Worm (Caenorhabditis elegans) whole organism, L1 larva: ENCODE measurements around the gene R12B2.13.
A peak's percentile ranks its signal among the peaks of the same experiment; 100 is the strongest.

Experiments used
- C04F5.9 ChIP-seq: sonication (generic microtip); optimal IDR thresholded peaks from 2 replicates; lab custom pipeline; 2016; ENCODE audit warnings: missing genetic modification characterization, missing compliant biosample characterization
- C16A3.4 ChIP-seq: fragments of 150-350 bp; optimal IDR thresholded peaks from 2 replicates; lab custom pipeline; 2014; ENCODE audit warnings: missing biosample characterization, missing genetic modification characterization
- C34B4.2 ChIP-seq: sonication (generic microtip); optimal IDR thresholded peaks from 2 replicates; lab custom pipeline; 2017; ENCODE audit warnings: mild to moderate bottlenecking, missing genetic modification characterization, missing compliant biosample characterization
- aly-2 ChIP-seq: fragments of 150-350 bp; optimal IDR thresholded peaks from 2 replicates; lab custom pipeline; 2014; ENCODE audit warnings: missing biosample characterization, missing genetic modification characterization
- blmp-1 ChIP-seq: fragments of 150-350 bp; optimal IDR thresholded peaks from 2 replicates; lab custom pipeline; 2014; ENCODE audit warnings: missing biosample characterization, missing genetic modification characterization
- ceh-8 ChIP-seq: fragments of 200-800 bp; sonication (Bioruptor generic); optimal IDR thresholded peaks from 2 replicates; lab custom pipeline; 2018; ENCODE audit warnings: mild to moderate bottlenecking, missing genetic modification characterization, moderate library complexity, missing compliant biosample characterization
- ceh-82 ChIP-seq, 3 experiments: fragments of 150-350 bp in 1 of 3; sonication (generic microtip) in 2 of 3; optimal IDR thresholded peaks; 2 replicates each; lab custom pipeline; 2014 to 2017; ENCODE audit warnings: missing biosample characterization in 3 of 3, missing genetic modification characterization in 3 of 3
- ceh-88 ChIP-seq: fragments of 200-800 bp; sonication (Bioruptor generic); IDR thresholded peaks from 2 replicates; pipeline ENCODE4 v1.3.6; 2022; ENCODE audit warnings: missing genetic modification characterization, missing compliant biosample characterization
- ceh-90 ChIP-seq: sonication (generic microtip); optimal IDR thresholded peaks from 2 replicates; lab custom pipeline; 2016; ENCODE audit warnings: missing genetic modification characterization, missing compliant biosample characterization
- dsc-1 ChIP-seq: sonication (generic microtip); optimal IDR thresholded peaks from 2 replicates; lab custom pipeline; 2016; ENCODE audit warnings: mild to moderate bottlenecking, missing genetic modification characterization, missing compliant biosample characterization
- efl-1 ChIP-seq, 4 experiments: fragments of 150-350 bp; optimal IDR thresholded peaks in 3 of 4; peaks in 1 of 4; 1 replicate in 1 of 4; 2 replicates in 3 of 4; lab custom pipeline; 2014; ENCODE audit warnings: missing biosample characterization in 2 of 4, missing genetic modification characterization in 2 of 4, missing genetic modification reagents in 2 of 4
- efl-3 ChIP-seq: fragments of 200-800 bp; sonication (Bioruptor generic); optimal IDR thresholded peaks from 2 replicates; lab custom pipeline; 2018; ENCODE audit warnings: mild to moderate bottlenecking, missing genetic modification characterization, missing compliant biosample characterization
- egl-13 ChIP-seq: sonication (generic microtip); optimal IDR thresholded peaks from 2 replicates; lab custom pipeline; 2016; ENCODE audit warnings: missing genotype, missing genetic modification reagents, missing genetic modification characterization, missing compliant biosample characterization
- elt-2 ChIP-seq: sonication (generic microtip); optimal IDR thresholded peaks from 2 replicates; lab custom pipeline; 2016; ENCODE audit warnings: missing genetic modification characterization, mild to moderate bottlenecking, inconsistent platforms, missing compliant biosample characterization, missing genetic modification reagents
- elt-3 ChIP-seq, 6 experiments: fragments of 150-350 bp in 1 of 6; sonication (generic microtip); optimal IDR thresholded peaks; 2 replicates each; lab custom pipeline; 2017 to 2018; ENCODE audit warnings: missing biosample characterization in 6 of 6, missing genetic modification characterization in 6 of 6, inconsistent platforms in 1 of 6
- ets-5 ChIP-seq: fragments of 200-800 bp; sonication (Bioruptor generic); IDR thresholded peaks from 2 replicates; pipeline ENCODE4 v1.3.6; 2022; ENCODE audit warnings: missing genetic modification characterization, missing compliant biosample characterization
- fkh-10 ChIP-seq: sonication (generic microtip); optimal IDR thresholded peaks from 2 replicates; lab custom pipeline; 2017; ENCODE audit warnings: missing biosample characterization, missing genetic modification reagents, missing genetic modification characterization
- fkh-4 ChIP-seq: sonication (generic microtip); optimal IDR thresholded peaks from 2 replicates; lab custom pipeline; 2016; ENCODE audit warnings: missing compliant biosample characterization, missing genetic modification characterization, borderline replicate concordance
- fkh-8 ChIP-seq: sonication (generic microtip); optimal IDR thresholded peaks from 2 replicates; lab custom pipeline; 2016; ENCODE audit warnings: mild to moderate bottlenecking, missing genetic modification characterization, missing compliant biosample characterization
- fos-1 ChIP-seq: fragments of 150-350 bp; optimal IDR thresholded peaks from 2 replicates; lab custom pipeline; 2014; ENCODE audit warnings: missing biosample characterization, missing genetic modification characterization
- hpl-2 ChIP-seq: fragments of 150-350 bp; optimal IDR thresholded peaks from 2 replicates; lab custom pipeline; 2014; ENCODE audit warnings: missing biosample characterization, missing genetic modification reagents, missing genetic modification characterization
- irx-1 ChIP-seq: sonication (generic microtip); optimal IDR thresholded peaks from 2 replicates; lab custom pipeline; 2016; ENCODE audit warnings: missing genetic modification characterization, missing compliant biosample characterization
- isw-1 ChIP-seq: fragments of 200-800 bp; sonication (Bioruptor generic); IDR thresholded peaks from 2 replicates; pipeline ENCODE4 v1.3.6; 2022; ENCODE audit warnings: missing genetic modification characterization, missing compliant biosample characterization
- jun-1 ChIP-seq: fragments of 150-350 bp; optimal IDR thresholded peaks from 2 replicates; lab custom pipeline; 2014; ENCODE audit warnings: missing biosample characterization, missing genetic modification reagents, missing genetic modification characterization
- lin-13 ChIP-seq: fragments of 150-350 bp; optimal IDR thresholded peaks from 2 replicates; lab custom pipeline; 2014; ENCODE audit warnings: missing biosample characterization, missing genetic modification reagents, missing genetic modification characterization
- lin-15B ChIP-seq: fragments of 150-350 bp; sonication (generic microtip); optimal IDR thresholded peaks from 3 replicates; lab custom pipeline; 2014; ENCODE audit warnings: missing biosample characterization, missing genetic modification characterization
- lin-35 ChIP-seq, 2 experiments: fragments of 150-350 bp; optimal IDR thresholded peaks; 2 replicates each; lab custom pipeline; 2014; ENCODE audit warnings: missing biosample characterization in 2 of 2, missing genetic modification characterization in 2 of 2, missing genetic modification reagents in 2 of 2
- mab-9 ChIP-seq: fragments of 200-800 bp; sonication (Bioruptor generic); IDR thresholded peaks from 2 replicates; pipeline ENCODE4 v1.3.6; 2022; ENCODE audit warnings: missing genetic modification reagents, missing genetic modification characterization, missing compliant biosample characterization
- mdl-1 ChIP-seq, 2 experiments: fragments of 150-350 bp; optimal IDR thresholded peaks; 2 replicates each; lab custom pipeline; 2014 to 2017; ENCODE audit warnings: missing biosample characterization in 2 of 2, missing genetic modification characterization in 2 of 2, inconsistent platforms in 1 of 2
- mef-2 ChIP-seq: fragments of 150-350 bp; optimal IDR thresholded peaks from 2 replicates; lab custom pipeline; 2014; ENCODE audit warnings: missing biosample characterization, missing genetic modification characterization
- mep-1 ChIP-seq: fragments of 150-350 bp; optimal IDR thresholded peaks from 2 replicates; lab custom pipeline; 2014; ENCODE audit warnings: missing biosample characterization, missing genetic modification characterization
- nhr-11 ChIP-seq: fragments of 150-350 bp; optimal IDR thresholded peaks from 2 replicates; lab custom pipeline; 2014; ENCODE audit warnings: missing biosample characterization, missing genetic modification characterization
- nhr-12 ChIP-seq: sonication (generic microtip); optimal IDR thresholded peaks from 2 replicates; lab custom pipeline; 2017; ENCODE audit warnings: missing biosample characterization, missing genetic modification characterization
- nhr-19 ChIP-seq: fragments of 200-800 bp; sonication (Bioruptor generic); conservative IDR thresholded peaks from 2 replicates; pipeline ENCODE4 v1.3.6; 2022; ENCODE audit warnings: missing genetic modification characterization, missing compliant biosample characterization
- nhr-20 ChIP-seq: sonication (generic microtip); optimal IDR thresholded peaks from 2 replicates; lab custom pipeline; 2016; ENCODE audit warnings: mild to moderate bottlenecking, missing genetic modification characterization, missing compliant biosample characterization
- nhr-28 ChIP-seq: fragments of 150-350 bp; optimal IDR thresholded peaks from 2 replicates; lab custom pipeline; 2014; ENCODE audit warnings: missing biosample characterization, missing genetic modification characterization
- nhr-71 ChIP-seq: sonication (generic microtip); optimal IDR thresholded peaks from 2 replicates; lab custom pipeline; 2016; ENCODE audit warnings: mild to moderate bottlenecking, missing genetic modification characterization, moderate library complexity, missing compliant biosample characterization
- nhr-76 ChIP-seq: sonication (generic microtip); optimal IDR thresholded peaks from 2 replicates; lab custom pipeline; 2017; ENCODE audit warnings: missing biosample characterization, missing genetic modification characterization
- nhr-84 ChIP-seq: sonication (generic microtip); optimal IDR thresholded peaks from 2 replicates; lab custom pipeline; 2017; ENCODE audit warnings: missing biosample characterization, missing genetic modification characterization
- nhr-90 ChIP-seq: sonication (generic microtip); optimal IDR thresholded peaks from 2 replicates; lab custom pipeline; 2016; ENCODE audit warnings: mild to moderate bottlenecking, missing genetic modification characterization, missing compliant biosample characterization; ENCODE audit not compliant: poor library complexity
- pax-3 ChIP-seq: fragments of 200-800 bp; sonication (Bioruptor generic); optimal IDR thresholded peaks from 2 replicates; lab custom pipeline; 2018; ENCODE audit warnings: mild to moderate bottlenecking, missing genetic modification characterization, moderate library complexity, missing compliant biosample characterization
- skn-1 ChIP-seq: fragments of 150-350 bp; optimal IDR thresholded peaks from 2 replicates; lab custom pipeline; 2014; ENCODE audit warnings: missing biosample characterization, missing genetic modification characterization
- snpc-4 ChIP-seq: fragments of 150-350 bp; optimal IDR thresholded peaks from 2 replicates; lab custom pipeline; 2014; ENCODE audit warnings: missing biosample characterization, missing genetic modification characterization
- sup-37 ChIP-seq: fragments of 200-800 bp; sonication (Bioruptor generic); optimal IDR thresholded peaks from 2 replicates; lab custom pipeline; 2018; ENCODE audit warnings: mild to moderate bottlenecking, missing genetic modification characterization, missing compliant biosample characterization
- swsn-7 ChIP-seq: sonication (generic microtip); optimal IDR thresholded peaks from 2 replicates; lab custom pipeline; 2016; ENCODE audit warnings: missing genetic modification characterization, missing compliant biosample characterization
- tbx-2 ChIP-seq: sonication (generic microtip); optimal IDR thresholded peaks from 2 replicates; lab custom pipeline; 2016; ENCODE audit warnings: missing genetic modification characterization, missing compliant biosample characterization
- unc-130 ChIP-seq: fragments of 150-350 bp; optimal IDR thresholded peaks from 2 replicates; lab custom pipeline; 2017; ENCODE audit warnings: missing biosample characterization, missing genetic modification characterization, inconsistent platforms
- unc-30 ChIP-seq: sonication (generic microtip); optimal IDR thresholded peaks from 2 replicates; lab custom pipeline; 2017; ENCODE audit warnings: missing biosample characterization, missing genetic modification characterization
- unc-86 ChIP-seq: sonication (generic microtip); optimal IDR thresholded peaks from 2 replicates; lab custom pipeline; 2016; ENCODE audit warnings: missing genetic modification characterization, missing compliant biosample characterization
- unc-98 ChIP-seq: fragments of 200-800 bp; sonication (Bioruptor generic); IDR thresholded peaks from 2 replicates; pipeline ENCODE4 v1.3.6; 2022; ENCODE audit warnings: missing genetic modification characterization, missing compliant biosample characterization
- xbp-1 ChIP-seq: sonication (generic microtip); optimal IDR thresholded peaks from 2 replicates; lab custom pipeline; 2016; ENCODE audit warnings: missing genetic modification characterization, missing compliant biosample characterization
- zag-1 ChIP-seq: fragments of 150-350 bp; optimal IDR thresholded peaks from 2 replicates; lab custom pipeline; 2014; ENCODE audit warnings: missing biosample characterization, missing genetic modification characterization
- zip-4 ChIP-seq: fragments of 200-800 bp; sonication (Bioruptor generic); optimal IDR thresholded peaks from 2 replicates; lab custom pipeline; 2018; ENCODE audit warnings: mild to moderate bottlenecking, missing genetic modification characterization, moderate library complexity, missing compliant biosample characterization
- ztf-4 ChIP-seq: fragments of 150-350 bp; optimal IDR thresholded peaks from 2 replicates; lab custom pipeline; 2014; ENCODE audit warnings: missing biosample characterization, missing genetic modification characterization

R12B2.13 gene

ce11 chrIII:5853240-5853639 is 20.0 kb upstream of the R12B2.13 start, which contains the start of gene ddx-23 (continued):
- TF ChIP-seq nhr-76 (tag; lab: Kevin White, UChicago) = no peak
- TF ChIP-seq ceh-90 = no peak
- no peak for TF ChIP-seq fkh-4
- TF ChIP-seq jun-1 (tag; lab: Kevin White, UChicago) = no peak
- TF ChIP-seq fos-1 (tag; lab: Kevin White, UChicago) = no peak
- TF ChIP-seq hpl-2 (GFP tag; lab: Kevin White, UChicago) = no peak
- TF ChIP-seq nhr-84 (tag; lab: Kevin White, UChicago) = no peak
- TF ChIP-seq ztf-4 = peak; percentile 45
- TF ChIP-seq sup-37 (GFP tag; lab: Kevin White, UChicago) = no peak
- no peak for TF ChIP-seq ceh-82 (tag; optimal IDR thresholded peaks at IDR 0.05; lab: Kevin White, UChicago)
- no peak for TF ChIP-seq unc-130 (tag; lab: Kevin White, UChicago)
- TF ChIP-seq snpc-4 (tag; lab: Kevin White, UChicago) = no peak
- TF ChIP-seq swsn-7 = peak; percentile 12
- TF ChIP-seq unc-86 (tag; lab: Kevin White, UChicago) = no peak
- TF ChIP-seq skn-1 (tag; lab: Kevin White, UChicago) = no peak
- no peak for TF ChIP-seq blmp-1 (tag; lab: Kevin White, UChicago)
- TF ChIP-seq unc-98 (GFP tag; lab: Robert Waterston, UW) = no peak
- no peak for TF ChIP-seq fkh-10 (GFP tag; lab: Kevin White, UChicago)
- no peak for TF ChIP-seq lin-15B (tag; lab: Kevin White, UChicago)
- TF ChIP-seq zip-4 (GFP tag; lab: Kevin White, UChicago) = no peak
- TF ChIP-seq ceh-88 (GFP tag; lab: Robert Waterston, UW) = no peak
- no peak for TF ChIP-seq mef-2 (tag; lab: Kevin White, UChicago)
- no peak for TF ChIP-seq pax-3
- TF ChIP-seq C16A3.4 (tag; lab: Kevin White, UChicago) = no peak
- TF ChIP-seq lin-35 (GFP tag; optimal IDR thresholded peaks at IDR 0.05; lab: Kevin White, UChicago) = peak; percentile 61 to 84
- no peak for TF ChIP-seq isw-1
- peak; percentile 10 for TF ChIP-seq lin-13 (GFP tag; lab: Kevin White, UChicago)
- no peak for TF ChIP-seq egl-13 (tag; lab: Kevin White, UChicago)
- TF ChIP-seq mdl-1 (tag; optimal IDR thresholded peaks at IDR 0.05; lab: Kevin White, UChicago) = no peak
- no peak for TF ChIP-seq nhr-28 (tag; lab: Kevin White, UChicago)
- TF ChIP-seq efl-3 (GFP tag; lab: Kevin White, UChicago) = no peak
- TF ChIP-seq ets-5 (GFP tag; lab: Robert Waterston, UW) = no peak
- 0 out of 2 replicates have a peak, but pooled peaks have one; percentile 6 for TF ChIP-seq mab-9 (GFP tag; lab: Robert Waterston, UW)
- TF ChIP-seq nhr-71 (tag; lab: Kevin White, UChicago) = peak; percentile 54
- TF ChIP-seq nhr-12 = no peak
- TF ChIP-seq C34B4.2 (tag; lab: Kevin White, UChicago) = no peak
- TF ChIP-seq mep-1 (tag; lab: Kevin White, UChicago) = peak; percentile 29
- no peak for TF ChIP-seq irx-1 (tag; lab: Kevin White, UChicago)
- TF ChIP-seq nhr-20 (tag; lab: Kevin White, UChicago) = peak; percentile 38
- no peak for TF ChIP-seq C04F5.9
- peak; percentile 16 for TF ChIP-seq xbp-1
- no peak for TF ChIP-seq tbx-2
- peak; percentile 19 for TF ChIP-seq elt-2
- 0 out of 2 replicates have a peak, but pooled peaks have one; percentile 2 for TF ChIP-seq nhr-19 (GFP tag; lab: Robert Waterston, UW)
- no peak for TF ChIP-seq nhr-90 (tag; lab: Kevin White, UChicago)
- TF ChIP-seq ceh-8 (GFP tag; lab: Kevin White, UChicago) = no peak
- TF ChIP-seq dsc-1 (tag; lab: Kevin White, UChicago) = peak; percentile 11
- no peak for TF ChIP-seq unc-30
- peak; percentile 70 for TF ChIP-seq aly-2 (tag; lab: Kevin White, UChicago)
- no peak for TF ChIP-seq nhr-11
- TF ChIP-seq efl-1 (optimal IDR thresholded peaks at IDR 0.05; lab: Kevin White, UChicago) = peak; percentile 24 to 71
- TF ChIP-seq efl-1 (GFP tag; optimal IDR thresholded peaks at IDR 0.05 in 1 of 2; lab: Kevin White, UChicago) = peak; percentile 80 to 97
- no peak for TF ChIP-seq zag-1 (tag; lab: Kevin White, UChicago)
- TF ChIP-seq elt-3 (tag; optimal IDR thresholded peaks at IDR 0.05; lab: Kevin White, UChicago) = no peak
- no peak for TF ChIP-seq fkh-8
